Worm (Caenorhabditis elegans): ENCODE results near the gene F54D5.3.
A peak's percentile ranks its signal among the peaks of the same experiment; 100 is the strongest.

Gene F54D5.3

DNA sequence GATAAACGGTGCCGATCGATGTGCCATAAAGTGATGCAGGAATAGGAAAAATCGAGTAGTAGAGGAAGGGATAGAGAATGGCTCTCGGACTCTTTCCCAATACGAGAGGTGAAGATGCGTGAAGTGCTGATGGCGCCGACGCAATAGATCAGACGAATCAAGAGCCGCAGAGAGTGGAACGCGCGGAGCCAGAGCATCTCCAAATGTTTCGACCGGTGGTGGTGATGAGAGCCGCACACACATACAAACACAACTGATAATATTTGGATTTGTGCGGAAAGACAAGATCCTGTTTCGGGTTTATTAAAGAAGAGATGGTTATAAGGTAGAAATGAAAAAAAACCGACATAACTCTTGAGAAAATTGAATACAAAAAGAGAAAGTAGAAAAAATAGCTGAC is 7.5 kb upstream of the F54D5.3 start, which contains the start of gene F54D5.15:
TSS of gene F54D5.15 (minus strand) at position 101 of the 400 bp plus-strand sequence.
- TF ChIP-seq rnt-1 (tag; optimal IDR thresholded peaks at IDR 0.05) (no peak), irx-1 (tag; optimal IDR thresholded peaks at IDR 0.05) (no peak), vab-15 (tag; optimal IDR thresholded peaks at IDR 0.05) (no peak), ceh-90 (tag; optimal IDR thresholded peaks at IDR 0.05) (no peak), ceh-63 (GFP tag; optimal IDR thresholded peaks at IDR 0.05) (no peak), pqm-1 (tag; optimal IDR thresholded peaks at IDR 0.05) (no peak), nhr-20 (tag; optimal IDR thresholded peaks at IDR 0.05) (no peak), Y116A8C.19 (tag; optimal IDR thresholded peaks at IDR 0.05; ENCODE audit: borderline replicate concordance) (no peak), ceh-82 (tag; optimal IDR thresholded peaks at IDR 0.05) (no peak), nhr-11 (tag; optimal IDR thresholded peaks at IDR 0.05) (no peak), lsy-2 (tag; optimal IDR thresholded peaks at IDR 0.05) (no peak), pax-3 (tag; optimal IDR thresholded peaks at IDR 0.05) (no peak)

ce11 chrII:11566970-11567711 is 4.5 kb upstream of the F54D5.3 start, which contains the start of gene F54D5.5:
Gene F54D5.5, minus strand, starts transcription at chrII:11567020.
- TF ChIP-seq efl-1 (optimal IDR thresholded peaks at IDR 0.05), result peak; percentile 25 to 62
- TF ChIP-seq efl-1 (GFP tag; optimal IDR thresholded peaks at IDR 0.05 in 1 of 2), result peak; percentile 61 to 95
- TF ChIP-seq tlp-1 (tag; optimal IDR thresholded peaks at IDR 0.05), result no peak
- TF ChIP-seq nhr-90 (tag; optimal IDR thresholded peaks at IDR 0.05; ENCODE audit: poor library complexity), result no peak
- peak; percentile 46 for TF ChIP-seq lin-14 (GFP tag; optimal IDR thresholded peaks at IDR 0.05)
- no peak for TF ChIP-seq nhr-71 (tag; optimal IDR thresholded peaks at IDR 0.05)
- TF ChIP-seq alr-1 (tag; optimal IDR thresholded peaks at IDR 0.05; ENCODE audit: borderline replicate concordance), result no peak
- TF ChIP-seq nhr-19 (GFP tag; conservative IDR thresholded peaks at IDR 0.05), result no peak
- no peak for TF ChIP-seq hpl-2 (GFP tag; optimal IDR thresholded peaks at IDR 0.05)
- no peak for TF ChIP-seq pqm-1 (tag; optimal IDR thresholded peaks at IDR 0.05)
- no peak for TF ChIP-seq nhr-76 (tag; optimal IDR thresholded peaks at IDR 0.05)
- TF ChIP-seq nhr-47 (tag; optimal IDR thresholded peaks at IDR 0.05), result no peak
- TF ChIP-seq ceh-63 (GFP tag; optimal IDR thresholded peaks at IDR 0.05), result no peak
- no peak for TF ChIP-seq sox-4 (tag; optimal IDR thresholded peaks at IDR 0.05)
- peak; percentile 25 for TF ChIP-seq nhr-85 (tag)
- no peak for TF ChIP-seq zip-4 (GFP tag; optimal IDR thresholded peaks at IDR 0.05)
- TF ChIP-seq nhr-84 (tag; optimal IDR thresholded peaks at IDR 0.05), result no peak
- TF ChIP-seq pag-3 (tag; optimal IDR thresholded peaks at IDR 0.05; ENCODE audit: borderline replicate concordance, insufficient read depth), result no peak
- peak; percentile 5 for TF ChIP-seq rnt-1 (tag; optimal IDR thresholded peaks at IDR 0.05)
- TF ChIP-seq snu-23 (GFP tag; optimal IDR thresholded peaks at IDR 0.05), result peak; percentile 9
- TF ChIP-seq egl-27 (tag; optimal IDR thresholded peaks at IDR 0.05), result no peak
- TF ChIP-seq lsy-2 (tag; optimal IDR thresholded peaks at IDR 0.05), result peak in 1 of 2 experiments; percentile 45
- TF ChIP-seq F16B12.6 (tag; optimal IDR thresholded peaks at IDR 0.05), result peak; percentile 1
- no peak for TF ChIP-seq nhr-12 (tag; optimal IDR thresholded peaks at IDR 0.05)
- no peak for TF ChIP-seq unc-98 (GFP tag; IDR thresholded peaks at IDR 0.05)
- peak in 1 of 2 experiments; percentile 40 for TF ChIP-seq ztf-11 (tag; optimal IDR thresholded peaks at IDR 0.05)
- no peak for TF ChIP-seq mab-9 (GFP tag; IDR thresholded peaks at IDR 0.05)
- peak; percentile 8 for TF ChIP-seq egl-13 (tag; optimal IDR thresholded peaks at IDR 0.05)
- TF ChIP-seq lin-35 (GFP tag; optimal IDR thresholded peaks at IDR 0.05), result peak; percentile 45 to 47
- TF ChIP-seq unc-86 (tag; optimal IDR thresholded peaks at IDR 0.05), result peak; percentile 7
- peak in 2 of 3 experiments; percentile 12 to 28 for TF ChIP-seq ceh-82 (tag; optimal IDR thresholded peaks at IDR 0.05)
- TF ChIP-seq fos-1 (tag; optimal IDR thresholded peaks at IDR 0.05), result no peak
- TF ChIP-seq tbx-2 (tag; optimal IDR thresholded peaks at IDR 0.05), result peak; percentile 3
- peak in 2 of 3 experiments; percentile 22 to 75 for TF ChIP-seq dpl-1 (GFP tag; optimal IDR thresholded peaks at IDR 0.05)
- TF ChIP-seq mep-1 (tag; optimal IDR thresholded peaks at IDR 0.05), result peak; percentile 44
- no peak for TF ChIP-seq lin-15B (tag; optimal IDR thresholded peaks at IDR 0.05)
